Worm (Caenorhabditis elegans): ENCODE results near the gene F49F1.4.

ce11 chrIV:4112387-4112786, 3.1 kb downstream of the F49F1.4 start, which contains the start of gene F49F1.14:
- TF ChIP-seq nhr-76 (tag; optimal IDR thresholded peaks at IDR 0.05) = no peak
- TF ChIP-seq elt-1 (tag; optimal IDR thresholded peaks at IDR 0.05; ENCODE audit: borderline replicate concordance, insufficient read depth) = no peak
- TF ChIP-seq tbx-8 (GFP tag; optimal IDR thresholded peaks at IDR 0.05) = no peak
- no peak for TF ChIP-seq ztf-11 (tag; optimal IDR thresholded peaks at IDR 0.05)
- TF ChIP-seq sem-2 (GFP tag; optimal IDR thresholded peaks at IDR 0.05) = no peak
- TF ChIP-seq mep-1 (tag; optimal IDR thresholded peaks at IDR 0.05) = no peak
- TF ChIP-seq lin-13 (tag; optimal IDR thresholded peaks at IDR 0.05) = no peak
- no peak for TF ChIP-seq blmp-1 (tag; optimal IDR thresholded peaks at IDR 0.05)
- TF ChIP-seq unc-62 (GFP tag; optimal IDR thresholded peaks at IDR 0.05) = no peak
- TF ChIP-seq nhr-28 (tag; optimal IDR thresholded peaks at IDR 0.05) = no peak
- no peak for TF ChIP-seq snpc-4 (tag; optimal IDR thresholded peaks at IDR 0.05)
- no peak for TF ChIP-seq ceh-39 (tag; optimal IDR thresholded peaks at IDR 0.05)
- TF ChIP-seq flh-1 (GFP tag; optimal IDR thresholded peaks at IDR 0.05) = no peak

Data from whole organism, mixed stage, embryonic.